Worm (Caenorhabditis elegans) whole organism, young adult: ENCODE data around the gene gpch-1.

Source experiments
- B0019.2 ChIP-seq: fragments of 200-800 bp; sonication (Bioruptor generic); conservative IDR thresholded peaks from 2 replicates; pipeline ENCODE4 v1.3.6; 2022; ENCODE audit warnings: missing genetic modification reagents, missing genetic modification characterization, missing compliant biosample characterization
- B0261.1 ChIP-seq: sonication (generic microtip); optimal IDR thresholded peaks from 2 replicates; lab custom pipeline; 2016; ENCODE audit warnings: mild to moderate bottlenecking, missing genetic modification characterization, moderate library complexity, missing compliant biosample characterization
- F22D6.2 ChIP-seq: sonication (generic microtip); optimal IDR thresholded peaks from 2 replicates; lab custom pipeline; 2016; ENCODE audit warnings: mild to moderate bottlenecking, missing genetic modification characterization, missing compliant biosample characterization
- F23B12.7 ChIP-seq: sonication (generic microtip); optimal IDR thresholded peaks from 2 replicates; lab custom pipeline; 2017; ENCODE audit warnings: missing genetic modification characterization, mild to moderate bottlenecking, missing compliant biosample characterization, antibody characterized with exemption, moderate library complexity; ENCODE audit not compliant: insufficient read depth
- F39B2.1 ChIP-seq: fragments of 200-800 bp; sonication (Bioruptor generic); IDR thresholded peaks from 2 replicates; pipeline ENCODE4 v1.3.6; 2022; ENCODE audit warnings: missing genetic modification reagents, missing genetic modification characterization, missing compliant biosample characterization
- T26A5.8 ChIP-seq: sonication (generic microtip); optimal IDR thresholded peaks from 2 replicates; lab custom pipeline; 2016; ENCODE audit warnings: missing genetic modification characterization, missing compliant biosample characterization
- Y53G8AR.9 ChIP-seq: fragments of 200-800 bp; sonication (Bioruptor generic); conservative IDR thresholded peaks from 2 replicates; pipeline ENCODE4 v1.3.6; 2022; ENCODE audit warnings: missing genetic modification reagents, missing genetic modification characterization, missing compliant biosample characterization
- Y67H2A.10 ChIP-seq: fragments of 200-800 bp; sonication (Bioruptor generic); conservative IDR thresholded peaks from 2 replicates; pipeline ENCODE4 v1.3.6; 2022; ENCODE audit warnings: missing genetic modification reagents, missing genetic modification characterization, missing compliant biosample characterization
- Y79H2A.3 ChIP-seq: fragments of 200-800 bp; sonication (Bioruptor generic); conservative IDR thresholded peaks from 2 replicates; pipeline ENCODE4 v1.3.6; 2022; ENCODE audit warnings: missing genetic modification reagents, missing genetic modification characterization, missing compliant biosample characterization
- ZK185.1 ChIP-seq: sonication (generic microtip); optimal IDR thresholded peaks from 2 replicates; lab custom pipeline; 2016; ENCODE audit warnings: mild to moderate bottlenecking, missing genetic modification characterization, missing compliant biosample characterization; ENCODE audit not compliant: poor library complexity, severe bottlenecking
- ama-1 ChIP-seq, 3 experiments: fragments of 150-350 bp in 1 of 3; sonication (generic microtip) in 2 of 3; optimal IDR thresholded peaks; 2 replicates each; lab custom pipeline; 2014 to 2018; ENCODE audit warnings: missing biosample characterization in 2 of 3, missing genetic modification characterization in 2 of 3, missing genetic modification reagents in 2 of 3
- aptf-3 ChIP-seq: fragments of 200-800 bp; sonication (Bioruptor generic); IDR thresholded peaks from 2 replicates; pipeline ENCODE4 v1.3.6; 2022; ENCODE audit warnings: missing genetic modification characterization, missing compliant biosample characterization
- attf-5 ChIP-seq: fragments of 200-800 bp; sonication (Bioruptor generic); optimal IDR thresholded peaks from 2 replicates; lab custom pipeline; 2018; ENCODE audit warnings: mild to moderate bottlenecking, missing genetic modification characterization, missing compliant biosample characterization
- ceh-40 ChIP-seq: fragments of 200-800 bp; sonication (Bioruptor generic); IDR thresholded peaks from 2 replicates; pipeline ENCODE4 v1.3.6; 2022; ENCODE audit warnings: missing genetic modification characterization, missing compliant biosample characterization
- die-1 ChIP-seq: sonication (generic microtip); optimal IDR thresholded peaks from 2 replicates; lab custom pipeline; 2016; ENCODE audit warnings: missing genotype, mild to moderate bottlenecking, missing genetic modification characterization, missing compliant biosample characterization
- dox-1 ChIP-seq: fragments of 200-800 bp; sonication (Bioruptor generic); IDR thresholded peaks from 2 replicates; pipeline ENCODE4 v1.3.6; 2022; ENCODE audit warnings: missing genetic modification reagents, missing genetic modification characterization, missing compliant biosample characterization
- egl-44 ChIP-seq: fragments of 200-800 bp; sonication (Bioruptor generic); IDR thresholded peaks from 2 replicates; pipeline ENCODE4 v1.3.6; 2022; ENCODE audit warnings: missing genetic modification reagents, missing genetic modification characterization, missing compliant biosample characterization
- egrh-3 ChIP-seq: fragments of 200-800 bp; sonication (Bioruptor generic); IDR thresholded peaks from 2 replicates; pipeline ENCODE4 v1.3.6; 2022; ENCODE audit warnings: missing genetic modification reagents, missing genetic modification characterization, missing compliant biosample characterization
- gei-17 ChIP-seq: fragments of 200-800 bp; sonication (Bioruptor generic); optimal IDR thresholded peaks from 2 replicates; lab custom pipeline; 2018; ENCODE audit warnings: mild to moderate bottlenecking, missing genetic modification characterization, missing compliant biosample characterization
- him-1 ChIP-seq: sonication (generic microtip); optimal IDR thresholded peaks from 2 replicates; lab custom pipeline; 2016; ENCODE audit warnings: missing genotype, missing genetic modification reagents, missing genetic modification characterization, missing compliant biosample characterization
- hmg-1.2 ChIP-seq: fragments of 200-800 bp; sonication (Bioruptor generic); IDR thresholded peaks from 2 replicates; pipeline ENCODE4 v1.3.6; 2022; ENCODE audit warnings: missing genetic modification reagents, missing genetic modification characterization, missing compliant biosample characterization
- hsf-1 ChIP-seq: fragments of 200-800 bp; sonication (Bioruptor generic); IDR thresholded peaks from 2 replicates; pipeline ENCODE4 v1.3.6; 2022; ENCODE audit warnings: missing genetic modification reagents, missing genetic modification characterization, missing compliant biosample characterization
- let-607 ChIP-seq, 2 experiments: fragments of 200-800 bp in 1 of 2; sonication (Bioruptor generic) in 1 of 2; sonication (generic microtip) in 1 of 2; optimal IDR thresholded peaks; 2 replicates each; lab custom pipeline; 2016 to 2018; ENCODE audit warnings: mild to moderate bottlenecking in 2 of 2, missing compliant biosample characterization in 2 of 2, missing genetic modification characterization in 2 of 2, moderate library complexity in 2 of 2, missing genotype in 1 of 2
- lin-26 ChIP-seq: fragments of 200-800 bp; sonication (Bioruptor generic); IDR thresholded peaks from 2 replicates; pipeline ENCODE4 v1.3.6; 2022; ENCODE audit warnings: missing genetic modification reagents, missing genetic modification characterization, missing compliant biosample characterization
- lin-40 ChIP-seq: sonication (generic microtip); optimal IDR thresholded peaks from 2 replicates; lab custom pipeline; 2016; ENCODE audit warnings: missing genetic modification characterization, mild to moderate bottlenecking, missing compliant biosample characterization, missing genotype, missing genetic modification reagents
- madf-3 ChIP-seq: fragments of 200-800 bp; sonication (Bioruptor generic); IDR thresholded peaks from 2 replicates; pipeline ENCODE4 v1.3.6; 2022; ENCODE audit warnings: missing genetic modification reagents, missing genetic modification characterization, missing compliant biosample characterization
- madf-6 ChIP-seq: fragments of 200-800 bp; sonication (Bioruptor generic); IDR thresholded peaks from 2 replicates; pipeline ENCODE4 v1.3.6; 2022; ENCODE audit warnings: missing genetic modification reagents, missing genetic modification characterization, missing compliant biosample characterization
- mcd-1 ChIP-seq: fragments of 200-800 bp; sonication (Bioruptor generic); IDR thresholded peaks from 2 replicates; pipeline ENCODE4 v1.3.6; 2022; ENCODE audit warnings: missing genetic modification reagents, missing genetic modification characterization, missing compliant biosample characterization
- nfya-1 ChIP-seq: sonication (generic microtip); optimal IDR thresholded peaks from 2 replicates; lab custom pipeline; 2017; ENCODE audit warnings: antibody characterized with exemption, missing compliant biosample characterization, missing genetic modification characterization, borderline replicate concordance; ENCODE audit not compliant: insufficient read depth
- nfya-2 ChIP-seq: fragments of 200-800 bp; sonication (Bioruptor generic); IDR thresholded peaks from 2 replicates; pipeline ENCODE4 v1.3.6; 2022; ENCODE audit warnings: missing genetic modification reagents, missing genetic modification characterization, missing compliant biosample characterization
- nhr-179 ChIP-seq: sonication (generic microtip); optimal IDR thresholded peaks from 2 replicates; lab custom pipeline; 2016; ENCODE audit warnings: mild to moderate bottlenecking, missing genetic modification characterization, missing compliant biosample characterization
- nhr-80 ChIP-seq: sonication (generic microtip); optimal IDR thresholded peaks from 2 replicates; lab custom pipeline; 2016; ENCODE audit warnings: missing genetic modification characterization, missing compliant biosample characterization
- rec-8 ChIP-seq, 2 experiments: sonication (generic microtip); optimal IDR thresholded peaks; 2 replicates each; lab custom pipeline; 2016; ENCODE audit warnings: mild to moderate bottlenecking in 2 of 2, missing genetic modification characterization in 2 of 2, missing genetic modification reagents in 2 of 2, missing genotype in 2 of 2, missing biosample characterization in 1 of 2, missing compliant biosample characterization in 1 of 2, moderate library complexity in 1 of 2
- snpc-1.3 ChIP-seq: sonication (generic microtip); optimal IDR thresholded peaks from 2 replicates; lab custom pipeline; 2017; ENCODE audit warnings: missing genetic modification characterization, mild to moderate bottlenecking, missing compliant biosample characterization, antibody characterized with exemption, moderate library complexity, missing genotype, missing genetic modification reagents; ENCODE audit not compliant: insufficient read depth
- tlf-1 ChIP-seq: fragments of 200-800 bp; sonication (Bioruptor generic); optimal IDR thresholded peaks from 2 replicates; lab custom pipeline; 2018; ENCODE audit warnings: mild to moderate bottlenecking, missing genetic modification characterization, missing compliant biosample characterization
- ztf-25 ChIP-seq: fragments of 200-800 bp; sonication (Bioruptor generic); IDR thresholded peaks from 2 replicates; pipeline ENCODE4 v1.3.6; 2022; ENCODE audit warnings: missing genetic modification reagents, missing genetic modification characterization, missing compliant biosample characterization
- ztf-6 ChIP-seq: fragments of 200-800 bp; sonication (Bioruptor generic); IDR thresholded peaks from 2 replicates; pipeline ENCODE4 v1.3.6; 2022; ENCODE audit warnings: missing genetic modification reagents, missing genetic modification characterization, missing compliant biosample characterization

The gpch-1 gene

DNA sequence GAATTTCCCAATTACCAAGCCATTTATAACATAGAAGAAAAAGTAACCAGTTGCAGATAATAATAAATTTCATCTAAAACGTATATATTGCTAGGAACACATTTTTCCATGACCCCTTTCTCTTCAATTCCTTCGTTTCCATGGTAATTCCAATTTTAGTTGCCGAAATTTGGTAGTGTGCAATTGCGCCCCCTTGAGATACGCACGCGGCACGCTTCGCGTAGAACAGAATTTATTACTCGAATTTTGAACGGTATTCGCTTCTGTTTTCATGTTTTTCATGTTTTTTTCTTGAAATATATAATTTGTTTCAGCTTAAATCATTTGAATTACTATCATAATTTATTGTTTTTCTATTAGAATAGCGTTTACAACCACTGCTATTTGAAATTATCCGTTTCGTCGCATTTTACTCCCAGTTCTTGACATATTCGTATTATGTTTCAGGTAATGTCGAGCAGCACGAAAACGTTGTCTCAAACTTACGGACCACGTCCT lies 4.0 kb upstream of the gpch-1 start, which contains the start of the genes R07E5.17 and snfc-5:
Gene R07E5.17 (minus strand): TSS at position 98 of the 498 bp plus-strand sequence.
Gene snfc-5 (plus strand): TSS at position 448 of the 498 bp plus-strand sequence.
- TF ChIP-seq die-1 (tag; lab: Kevin White, UChicago) (no peak), egrh-3 (GFP tag; lab: Robert Waterston, UW) (no peak), F39B2.1 (GFP tag; lab: Robert Waterston, UW) (no peak), T26A5.8 (tag; lab: Kevin White, UChicago) (no peak), Y67H2A.10 (no peak), dox-1 (GFP tag; lab: Robert Waterston, UW) (0 out of 2 replicates have a peak, but pooled peaks have one; percentile 28), attf-5 (GFP tag; lab: Kevin White, UChicago) (peak; percentile 68), lin-40 (tag; lab: Kevin White, UChicago) (no peak), F23B12.7 (tag; lab: Kevin White, UChicago) (peak; percentile 32), aptf-3 (GFP tag; lab: Robert Waterston, UW) (no peak), mcd-1 (0 out of 2 replicates have a peak, but pooled peaks have one; percentile 22), madf-3 (GFP tag; lab: Robert Waterston, UW) (peak; percentile 92), tlf-1 (GFP tag; lab: Kevin White, UChicago) (no peak), hmg-1.2 (peak; percentile 15; the same call in 1 of the 2 replicates)

DNA sequence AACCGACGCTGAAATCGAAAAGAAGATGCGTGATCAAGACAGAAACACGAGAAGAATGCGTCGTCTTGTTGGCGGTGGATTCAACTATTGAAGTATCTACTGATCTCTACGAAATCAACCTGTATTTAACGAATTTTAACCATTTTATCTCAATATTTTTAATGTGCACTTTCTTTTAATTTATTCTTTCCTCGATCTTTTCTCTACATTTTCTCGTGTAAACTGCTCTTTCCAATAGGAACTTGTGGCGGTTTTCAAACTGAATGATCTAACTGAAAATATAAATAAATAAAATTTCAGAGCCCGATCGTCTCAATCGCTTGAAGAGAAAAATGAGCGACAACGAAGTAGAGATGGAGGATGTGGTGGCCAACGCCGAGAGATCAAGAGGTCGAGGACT lies 2.4 kb upstream of the gpch-1 start, which contains the start of gene rnp-4:
Gene rnp-4 (plus strand): TSS at position 301 of the 400 bp plus-strand sequence.
- TF ChIP-seq Y53G8AR.9 (GFP tag; lab: Robert Waterston, UW) = 0 out of 2 replicates have a peak, but pooled peaks have one; percentile 17
- TF ChIP-seq lin-26 = peak; percentile 39; the same call in 1 of the 2 replicates
- 0 out of 2 replicates have a peak, but pooled peaks have one; percentile 29 for TF ChIP-seq hsf-1 (GFP tag; lab: Robert Waterston, UW)
- TF ChIP-seq B0019.2 = no peak

DNA sequence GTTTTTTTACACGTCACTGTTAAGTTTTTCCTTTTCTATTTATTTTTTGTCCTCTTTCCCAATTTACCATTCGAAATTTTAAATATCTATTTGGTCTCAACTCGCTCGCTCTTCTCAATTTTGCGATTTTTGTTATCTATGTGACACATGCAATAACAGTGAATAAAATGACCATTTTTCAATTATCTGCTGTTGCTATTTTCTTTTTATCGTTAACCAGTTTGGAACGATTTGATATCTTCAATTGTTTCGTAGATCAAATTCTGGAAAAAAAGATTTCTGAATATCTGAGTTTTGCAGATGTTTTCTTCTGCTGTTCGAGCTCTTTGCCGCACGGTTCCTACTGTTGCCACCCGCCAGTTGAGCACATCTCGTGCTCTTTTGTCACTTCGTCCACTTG lies 1.2 kb upstream of the gpch-1 start, which contains the start of gene prdx-3:
Gene prdx-3 (plus strand): TSS at position 301 of the 400 bp plus-strand sequence.
- TF ChIP-seq egrh-3 (GFP tag; lab: Robert Waterston, UW) = no peak
- TF ChIP-seq, all 124 proteins: peak for 0

DNA sequence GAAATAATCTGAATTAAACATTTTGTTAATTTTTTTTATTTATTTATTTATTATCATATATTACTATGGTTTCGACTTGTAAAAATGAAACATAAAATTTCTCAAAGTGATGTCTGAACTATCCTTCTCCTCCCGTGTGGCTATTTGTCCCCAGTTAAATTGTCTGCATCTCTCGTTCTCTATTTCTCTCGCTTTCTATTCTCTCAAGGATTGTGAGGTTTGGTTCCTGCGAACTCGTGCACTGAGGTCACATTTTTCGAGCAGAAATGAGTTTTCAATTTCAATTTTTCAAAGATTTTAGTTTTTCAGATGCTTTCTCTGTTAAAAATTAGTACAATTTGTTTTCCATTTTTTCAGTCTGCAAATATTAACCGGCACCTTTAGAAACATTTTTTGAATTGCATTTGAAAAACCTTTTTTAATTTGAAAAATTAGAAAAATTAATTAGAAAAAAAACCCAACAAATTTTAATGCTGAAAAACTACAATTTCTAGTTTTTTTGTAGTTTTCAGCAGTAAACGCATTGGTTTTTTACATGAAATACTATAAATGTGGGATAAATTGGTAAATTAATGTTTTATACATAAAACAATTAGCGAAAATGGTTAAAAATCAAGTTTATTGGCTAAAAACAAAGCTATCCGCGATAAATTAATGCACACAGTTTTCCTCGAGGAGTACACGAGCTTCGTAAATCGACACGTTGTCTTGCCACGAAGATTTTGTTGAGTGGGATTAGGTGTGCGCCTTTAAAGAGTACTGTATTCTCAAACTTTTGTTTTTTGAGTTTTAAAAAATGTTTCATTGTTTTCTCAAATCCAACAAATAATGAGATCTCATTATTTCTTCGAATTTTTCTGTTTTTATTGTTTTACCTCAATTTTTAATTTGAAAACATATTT lies 4.0 kb downstream of the gpch-1 start:
- TF ChIP-seq aptf-3 (GFP tag; lab: Robert Waterston, UW) (no peak), gei-17 (no peak), Y79H2A.3 (GFP tag; lab: Robert Waterston, UW) (no peak), madf-3 (GFP tag; lab: Robert Waterston, UW) (no peak), snpc-1.3 (tag; lab: Kevin White, UChicago) (no peak), ztf-6 (GFP tag; lab: Robert Waterston, UW) (no peak), let-607 (tag; optimal IDR thresholded peaks at IDR 0.05; lab: Kevin White, UChicago) (no peak), him-1 (peak; percentile 40), B0261.1 (no peak), ceh-40 (GFP tag; lab: Robert Waterston, UW) (no peak), nfya-1 (no peak), nhr-80 (tag; lab: Kevin White, UChicago) (peak; percentile 33), nfya-2 (no peak), ama-1 (optimal IDR thresholded peaks at IDR 0.05; lab: Kevin White, UChicago) (no peak), ama-1 (GFP tag; optimal IDR thresholded peaks at IDR 0.05; lab: Kevin White, UChicago) (no peak), madf-6 (peak; percentile 48; the same call in 1 of the 2 replicates), ZK185.1 (no peak), rec-8 (tag; optimal IDR thresholded peaks at IDR 0.05; lab: Kevin White, UChicago) (no peak), tlf-1 (GFP tag; lab: Kevin White, UChicago) (no peak), egl-44 (GFP tag; lab: Robert Waterston, UW) (no peak), F22D6.2 (tag; lab: Kevin White, UChicago) (no peak), nhr-179 (tag; lab: Kevin White, UChicago) (no peak), ztf-25 (GFP tag; lab: Robert Waterston, UW) (no peak)
